Worm (Caenorhabditis elegans): ENCODE results near the gene nas-16.

Gene nas-16

DNA sequence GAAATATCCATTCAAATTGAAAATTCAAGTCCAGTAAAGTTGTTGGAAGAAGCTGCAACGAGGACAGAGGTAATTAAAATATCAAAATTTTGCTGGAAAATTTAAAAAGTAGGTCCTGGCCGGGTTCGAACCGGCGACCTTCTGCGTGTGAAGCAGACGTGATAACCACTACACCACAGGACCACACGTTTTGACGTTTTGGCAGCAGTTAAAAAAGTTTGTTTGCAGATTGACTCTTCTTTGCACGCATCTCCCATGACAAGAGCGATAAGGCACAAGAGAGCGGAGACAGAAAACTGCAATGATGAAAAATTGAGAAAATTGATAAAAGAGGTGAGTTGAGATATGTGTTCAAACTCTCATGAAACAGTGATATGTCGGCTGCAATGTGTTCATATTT lies 20.0 kb downstream of the nas-16 start (continued):
- TF ChIP-seq vab-15 (tag; optimal IDR thresholded peaks at IDR 0.05) (no peak), nhr-12 (tag; optimal IDR thresholded peaks at IDR 0.05) (no peak), mef-2 (tag; optimal IDR thresholded peaks at IDR 0.05) (no peak), nhr-47 (tag; optimal IDR thresholded peaks at IDR 0.05) (no peak), lin-13 (GFP tag; optimal IDR thresholded peaks at IDR 0.05) (no peak), mdl-1 (tag; optimal IDR thresholded peaks at IDR 0.05) (peak in 1 of 2 experiments; percentile 59), nhr-84 (tag; optimal IDR thresholded peaks at IDR 0.05) (no peak), pag-3 (tag; optimal IDR thresholded peaks at IDR 0.05; ENCODE audit: borderline replicate concordance, insufficient read depth) (no peak), tlp-1 (tag; optimal IDR thresholded peaks at IDR 0.05) (no peak), lin-15B (tag; optimal IDR thresholded peaks at IDR 0.05) (no peak), elt-2 (tag; optimal IDR thresholded peaks at IDR 0.05) (peak; percentile 72), dpl-1 (GFP tag; optimal IDR thresholded peaks at IDR 0.05) (peak; percentile 16 to 31 (median 20)), efl-3 (GFP tag; optimal IDR thresholded peaks at IDR 0.05) (no peak), alr-1 (tag; optimal IDR thresholded peaks at IDR 0.05; ENCODE audit: borderline replicate concordance) (no peak), nhr-237 (tag; optimal IDR thresholded peaks at IDR 0.05) (no peak), fkh-10 (GFP tag; optimal IDR thresholded peaks at IDR 0.05) (no peak), unc-98 (GFP tag; IDR thresholded peaks at IDR 0.05) (peak; percentile 43), lin-14 (GFP tag; optimal IDR thresholded peaks at IDR 0.05) (peak; percentile 68), fos-1 (tag; optimal IDR thresholded peaks at IDR 0.05) (no peak), nhr-20 (tag; optimal IDR thresholded peaks at IDR 0.05) (peak; percentile 72), egl-27 (tag; optimal IDR thresholded peaks at IDR 0.05) (no peak), nhr-85 (tag) (peak; percentile 78), lin-39 (tag; optimal IDR thresholded peaks at IDR 0.05) (no peak), zip-4 (GFP tag; optimal IDR thresholded peaks at IDR 0.05) (no peak), ceh-88 (GFP tag; IDR thresholded peaks at IDR 0.05) (no peak), rnt-1 (tag; optimal IDR thresholded peaks at IDR 0.05) (peak; percentile 71), egl-13 (tag; optimal IDR thresholded peaks at IDR 0.05) (no peak), ces-1 (GFP tag; optimal IDR thresholded peaks at IDR 0.05) (no peak), xbp-1 (tag; optimal IDR thresholded peaks at IDR 0.05) (peak; percentile 6), grh-1 (GFP tag; IDR thresholded peaks at IDR 0.05) (no peak)

DNA sequence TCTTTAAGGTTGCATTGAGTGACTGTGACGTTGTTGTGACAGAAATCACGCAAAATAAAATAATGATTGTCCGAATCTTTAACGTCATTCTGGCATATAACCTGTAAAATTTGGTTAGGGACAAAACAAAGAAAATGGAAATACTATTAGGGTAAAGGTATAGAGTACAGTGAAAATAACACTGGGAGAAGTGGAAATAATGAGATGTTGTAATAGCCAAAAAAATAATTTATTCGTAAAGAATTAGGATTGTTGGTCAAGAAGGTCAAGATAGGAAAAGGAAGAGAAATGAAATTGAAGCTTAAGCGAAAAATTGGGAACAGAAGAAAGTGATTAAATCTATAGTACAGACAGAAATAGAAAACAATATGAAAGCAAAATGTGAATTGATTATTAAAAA lies 22.9 kb downstream of the nas-16 start, which contains the start of gene deg-3:
Gene deg-3, minus strand, starts transcription at position 101 of the 400 bp plus-strand sequence.
- TF ChIP-seq tbx-2 (tag; optimal IDR thresholded peaks at IDR 0.05): no peak
- no peak for TF ChIP-seq nhr-76 (tag; optimal IDR thresholded peaks at IDR 0.05)
- TF ChIP-seq efl-1 (optimal IDR thresholded peaks at IDR 0.05): no peak
- peak in 1 of 2 experiments; percentile 34 for TF ChIP-seq efl-1 (GFP tag; optimal IDR thresholded peaks at IDR 0.05 in 1 of 2)
- TF ChIP-seq Y116A8C.19 (tag; optimal IDR thresholded peaks at IDR 0.05; ENCODE audit: borderline replicate concordance): no peak

DNA sequence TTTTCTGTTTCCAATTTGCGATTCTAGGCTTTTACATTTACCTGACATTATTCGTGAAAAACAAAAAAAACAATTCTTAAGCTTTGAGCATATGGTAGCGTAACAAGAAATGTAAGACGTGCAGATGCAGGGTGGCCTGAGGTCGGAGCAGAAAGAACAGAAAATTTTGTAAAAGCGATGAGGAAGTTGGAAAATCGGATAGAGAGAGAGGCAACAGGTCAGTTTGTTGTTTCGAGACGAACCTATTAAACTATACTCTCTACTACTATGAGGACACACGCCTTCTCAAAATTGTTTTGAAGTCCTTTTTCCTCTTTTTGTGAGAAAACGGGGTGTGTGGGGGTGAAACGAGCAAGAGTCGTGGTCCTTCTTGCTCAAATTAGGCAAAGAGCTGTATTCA lies 29.5 kb downstream of the nas-16 start, which contains the start of gene des-2:
Gene des-2, minus strand, starts transcription at position 101 of the 400 bp plus-strand sequence.
- TF ChIP-seq nhr-20 (tag; optimal IDR thresholded peaks at IDR 0.05): no peak
- no peak for TF ChIP-seq hlh-4 (tag; optimal IDR thresholded peaks at IDR 0.05)
- TF ChIP-seq fkh-10 (GFP tag; optimal IDR thresholded peaks at IDR 0.05): no peak
- TF ChIP-seq nhr-237 (tag; optimal IDR thresholded peaks at IDR 0.05): no peak
- TF ChIP-seq unc-98 (GFP tag; IDR thresholded peaks at IDR 0.05): no peak
- TF ChIP-seq nhr-71 (tag; optimal IDR thresholded peaks at IDR 0.05): no peak

ce11 chrV:11424565-11424964 lies 32.4 kb downstream of the nas-16 start, which contains the start of gene T26H10.2:
Gene T26H10.2, minus strand, starts transcription at chrV:11424665.
- TF ChIP-seq skn-1 (tag; optimal IDR thresholded peaks at IDR 0.05) (no peak), zip-4 (GFP tag; optimal IDR thresholded peaks at IDR 0.05) (no peak)

All from whole organism, L1 larva.